Fruit fly (Drosophila melanogaster) whole organism, prepupa: ENCODE data around the gene Cdc7.

Source experiments
- Blimp-1 ChIP-seq: fragments of 200-800 bp; sonication (Bioruptor generic); optimal IDR thresholded peaks from 3 replicates; lab custom pipeline; 2017; ENCODE audit warnings: missing biosample characterization, missing genetic modification characterization, mild to moderate bottlenecking, moderate library complexity, missing genetic modification reagents
- CG10631 ChIP-seq: fragments of 200-800 bp; sonication (Bioruptor generic); optimal IDR thresholded peaks from 2 replicates; lab custom pipeline; 2016; ENCODE audit warnings: missing biosample characterization, missing genetic modification characterization
- CG11294 ChIP-seq: fragments of 200-800 bp; sonication (Bioruptor generic); IDR thresholded peaks from 2 replicates; pipeline ENCODE4 v1.3.6; 2022; ENCODE audit warnings: missing biosample characterization, missing genetic modification characterization
- CG11762 ChIP-seq: fragments of 200-800 bp; sonication (Bioruptor generic); optimal IDR thresholded peaks from 3 replicates; lab custom pipeline; 2016; ENCODE audit warnings: missing biosample characterization, missing genetic modification characterization; ENCODE audit not compliant: insufficient read depth
- CG11902 ChIP-seq: fragments of 200-800 bp; sonication (Bioruptor generic); optimal IDR thresholded peaks from 3 replicates; lab custom pipeline; 2016; ENCODE audit warnings: missing biosample characterization, missing genetic modification characterization
- CG15336 ChIP-seq: fragments of 200-800 bp; sonication (Bioruptor generic); IDR thresholded peaks from 2 replicates; pipeline ENCODE4 v1.3.6; 2022; ENCODE audit warnings: missing biosample characterization, missing genetic modification characterization
- CG1621 ChIP-seq: fragments of 200-800 bp; sonication (Bioruptor generic); optimal IDR thresholded peaks from 3 replicates; lab custom pipeline; 2018; ENCODE audit warnings: missing biosample characterization, mild to moderate bottlenecking, missing genetic modification characterization
- CG16779 ChIP-seq: fragments of 200-800 bp; sonication (Bioruptor generic); optimal IDR thresholded peaks from 3 replicates; lab custom pipeline; 2017; ENCODE audit warnings: missing biosample characterization, mild to moderate bottlenecking, missing genetic modification characterization
- CG3032 ChIP-seq: fragments of 200-800 bp; optimal IDR thresholded peaks from 2 replicates; lab custom pipeline; 2019; ENCODE audit warnings: missing biosample characterization, mild to moderate bottlenecking, missing genetic modification characterization, moderate library complexity
- CG31627 ChIP-seq: fragments of 200-800 bp; sonication (Bioruptor generic); optimal IDR thresholded peaks from 3 replicates; lab custom pipeline; 2016; ENCODE audit warnings: missing biosample characterization, missing genetic modification characterization
- CG32006 ChIP-seq: fragments of 200-800 bp; sonication (Bioruptor generic); optimal IDR thresholded peaks from 3 replicates; lab custom pipeline; 2017; ENCODE audit warnings: missing biosample characterization, mild to moderate bottlenecking, missing genetic modification characterization
- CG34406 ChIP-seq: fragments of 200-800 bp; sonication (Bioruptor generic); optimal IDR thresholded peaks from 3 replicates; lab custom pipeline; 2016; ENCODE audit warnings: missing biosample characterization, missing genetic modification characterization
- CG3919 ChIP-seq: fragments of 200-800 bp; sonication (Bioruptor generic); optimal IDR thresholded peaks from 3 replicates; lab custom pipeline; 2016; ENCODE audit warnings: missing biosample characterization, missing genetic modification characterization
- CG6276 ChIP-seq: fragments of 200-800 bp; sonication (Bioruptor generic); optimal IDR thresholded peaks from 2 replicates; lab custom pipeline; 2017; ENCODE audit warnings: missing biosample characterization, mild to moderate bottlenecking, missing genetic modification characterization
- CG6792 ChIP-seq: fragments of 200-800 bp; sonication (Bioruptor generic); optimal IDR thresholded peaks from 3 replicates; lab custom pipeline; 2016; ENCODE audit warnings: missing biosample characterization, missing genetic modification characterization
- CG6808 ChIP-seq: fragments of 200-800 bp; sonication (Bioruptor generic); optimal IDR thresholded peaks from 3 replicates; lab custom pipeline; 2017; ENCODE audit warnings: missing biosample characterization, missing genetic modification characterization, mild to moderate bottlenecking, moderate library complexity, missing genetic modification reagents
- CG6854 ChIP-seq: fragments of 200-800 bp; sonication (Bioruptor generic); optimal IDR thresholded peaks from 2 replicates; lab custom pipeline; 2017; ENCODE audit warnings: missing biosample characterization, mild to moderate bottlenecking, missing genetic modification characterization
- CG7368 ChIP-seq: fragments of 200-800 bp; sonication (Bioruptor generic); optimal IDR thresholded peaks from 3 replicates; lab custom pipeline; 2016; ENCODE audit warnings: missing biosample characterization, missing genetic modification characterization
- CG8319 ChIP-seq: fragments of 200-800 bp; sonication (Bioruptor generic); optimal IDR thresholded peaks from 3 replicates; lab custom pipeline; 2016; ENCODE audit warnings: missing biosample characterization, missing genetic modification characterization
- CG8632 ChIP-seq: fragments of 200-800 bp; sonication (Bioruptor generic); optimal IDR thresholded peaks from 3 replicates; lab custom pipeline; 2016; ENCODE audit warnings: missing biosample characterization, missing genetic modification characterization
- CG9139 ChIP-seq: fragments of 200-800 bp; sonication (Bioruptor generic); optimal IDR thresholded peaks from 3 replicates; lab custom pipeline; 2017; ENCODE audit warnings: missing biosample characterization, mild to moderate bottlenecking, missing genetic modification characterization
- Eip78C ChIP-seq: fragments of 200-800 bp; sonication (Bioruptor generic); peaks from one replicate; lab custom pipeline; 2016; ENCODE audit warnings: missing biosample characterization, missing genetic modification characterization
- Eip93F ChIP-seq: fragments of 200-800 bp; sonication (Bioruptor generic); optimal IDR thresholded peaks from 2 replicates; lab custom pipeline; 2016; ENCODE audit warnings: missing biosample characterization, mild to moderate bottlenecking, missing genetic modification characterization
- Ets21C ChIP-seq: fragments of 200-800 bp; sonication (Bioruptor generic); optimal IDR thresholded peaks from 3 replicates; lab custom pipeline; 2016; ENCODE audit warnings: missing biosample characterization, missing genetic modification characterization
- Gug ChIP-seq: fragments of 200-800 bp; sonication (Bioruptor generic); IDR thresholded peaks from 2 replicates; pipeline ENCODE4 v1.3.6; 2022; ENCODE audit warnings: missing biosample characterization, missing genetic modification characterization
- Hr39 ChIP-seq: fragments of 200-800 bp; sonication (Bioruptor generic); optimal IDR thresholded peaks from 2 replicates; lab custom pipeline; 2016; ENCODE audit warnings: missing biosample characterization, missing genetic modification characterization
- Hr4 ChIP-seq: fragments of 200-800 bp; sonication (Bioruptor generic); optimal IDR thresholded peaks from 3 replicates; lab custom pipeline; 2016; ENCODE audit warnings: missing biosample characterization, missing genetic modification characterization
- Lpt ChIP-seq: fragments of 200-800 bp; sonication (Bioruptor generic); optimal IDR thresholded peaks from 3 replicates; lab custom pipeline; 2016; ENCODE audit warnings: missing biosample characterization, missing genetic modification characterization
- Met ChIP-seq: fragments of 200-800 bp; sonication (Bioruptor generic); optimal IDR thresholded peaks from 3 replicates; lab custom pipeline; 2016; ENCODE audit warnings: missing biosample characterization, missing genetic modification characterization
- OdsH ChIP-seq: fragments of 200-800 bp; sonication (Bioruptor generic); optimal IDR thresholded peaks from 3 replicates; lab custom pipeline; 2016; ENCODE audit warnings: missing biosample characterization, missing genetic modification characterization
- Smox ChIP-seq: fragments of 200-800 bp; sonication (Bioruptor generic); optimal IDR thresholded peaks from 3 replicates; lab custom pipeline; 2016; ENCODE audit warnings: missing biosample characterization, missing genetic modification characterization
- Sox102F ChIP-seq: fragments of 200-800 bp; sonication (Bioruptor generic); optimal IDR thresholded peaks from 2 replicates; lab custom pipeline; 2016; ENCODE audit warnings: missing biosample characterization, mild to moderate bottlenecking, missing genetic modification characterization
- Sox15 ChIP-seq: fragments of 200-800 bp; sonication (Bioruptor generic); optimal IDR thresholded peaks from 3 replicates; lab custom pipeline; 2016; ENCODE audit warnings: missing biosample characterization, missing genetic modification characterization
- achi ChIP-seq: fragments of 200-800 bp; sonication (Bioruptor generic); optimal IDR thresholded peaks from 3 replicates; lab custom pipeline; 2016; ENCODE audit warnings: missing biosample characterization, missing genetic modification characterization
- cyc ChIP-seq: fragments of 200-800 bp; sonication (Bioruptor generic); optimal IDR thresholded peaks from 3 replicates; lab custom pipeline; 2016; ENCODE audit warnings: missing biosample characterization, missing genetic modification characterization
- eg ChIP-seq: fragments of 200-800 bp; sonication (Bioruptor generic); IDR thresholded peaks from 3 replicates; pipeline ENCODE4 v1.3.6; 2022; ENCODE audit warnings: missing biosample characterization, missing genetic modification characterization
- fd59A ChIP-seq: fragments of 200-800 bp; sonication (Bioruptor generic); optimal IDR thresholded peaks from 2 replicates; lab custom pipeline; 2017; ENCODE audit warnings: missing biosample characterization, mild to moderate bottlenecking, missing genetic modification characterization, missing genetic modification reagents
- fd85E ChIP-seq: fragments of 200-800 bp; sonication (Bioruptor generic); optimal IDR thresholded peaks from 3 replicates; lab custom pipeline; 2016; ENCODE audit warnings: missing biosample characterization, missing genetic modification characterization
- fkh ChIP-seq: fragments of 200-800 bp; sonication (Bioruptor generic); optimal IDR thresholded peaks from 3 replicates; lab custom pipeline; 2017; ENCODE audit warnings: missing biosample characterization, mild to moderate bottlenecking, missing genetic modification characterization, moderate library complexity
- lz ChIP-seq: fragments of 200-800 bp; sonication (Bioruptor generic); optimal IDR thresholded peaks from 3 replicates; lab custom pipeline; 2016; ENCODE audit warnings: missing biosample characterization, missing genetic modification characterization
- net ChIP-seq: fragments of 200-800 bp; sonication (Bioruptor generic); optimal IDR thresholded peaks from 3 replicates; lab custom pipeline; 2016; ENCODE audit warnings: missing biosample characterization, missing genetic modification characterization
- salr ChIP-seq, 2 experiments: fragments of 200-800 bp; sonication (Bioruptor generic); optimal IDR thresholded peaks; 3 replicates each; lab custom pipeline; 2016 to 2018; ENCODE audit warnings: missing biosample characterization in 2 of 2, missing genetic modification characterization in 2 of 2, mild to moderate bottlenecking in 1 of 2
- spab ChIP-seq: fragments of 200-800 bp; sonication (Bioruptor generic); optimal IDR thresholded peaks from 2 replicates; lab custom pipeline; 2017; ENCODE audit warnings: missing biosample characterization, mild to moderate bottlenecking, missing genetic modification characterization, missing genetic modification reagents
- ss ChIP-seq, 2 experiments: fragments of 200-800 bp; sonication (Bioruptor generic); optimal IDR thresholded peaks; 2 replicates in 1 of 2; 3 replicates in 1 of 2; lab custom pipeline; 2017 to 2018; ENCODE audit warnings: mild to moderate bottlenecking in 2 of 2, missing biosample characterization in 2 of 2, missing genetic modification characterization in 2 of 2, moderate library complexity in 1 of 2
- svp ChIP-seq: fragments of 200-800 bp; sonication (Bioruptor generic); peaks from one replicate; lab custom pipeline; 2016; ENCODE audit warnings: missing biosample characterization, missing genetic modification characterization
- topi ChIP-seq: fragments of 200-800 bp; sonication (Bioruptor generic); optimal IDR thresholded peaks from 3 replicates; lab custom pipeline; 2016; ENCODE audit warnings: missing biosample characterization, missing genetic modification characterization
- vri ChIP-seq: fragments of 200-800 bp; sonication (Bioruptor generic); optimal IDR thresholded peaks from 3 replicates; lab custom pipeline; 2016; ENCODE audit warnings: missing biosample characterization, mild to moderate bottlenecking, missing genetic modification characterization

Cdc7 gene

DNA sequence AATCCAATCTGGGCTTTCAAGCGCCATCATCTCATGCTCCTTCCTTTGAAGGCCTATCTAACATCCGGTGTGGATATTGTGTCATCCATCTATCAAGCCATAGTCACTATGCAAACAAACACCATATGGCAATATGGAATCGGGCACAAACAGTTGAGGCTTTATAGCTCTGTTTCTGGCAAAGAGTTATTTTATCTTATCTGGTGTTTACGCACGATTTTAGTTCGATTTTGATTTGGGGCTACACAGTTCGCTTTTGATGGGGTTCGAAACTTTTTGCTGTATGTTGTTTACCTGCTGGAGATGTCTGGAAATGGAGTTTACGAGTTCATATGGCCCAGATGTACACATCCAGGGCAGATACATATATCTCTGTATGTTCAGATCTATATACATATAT is 40.8 kb upstream of the Cdc7 start:
- peak; percentile 60 for TF ChIP-seq fkh (GFP tag; lab: Kevin White, UChicago)
- no peak for TF ChIP-seq achi (GFP tag; lab: Kevin White, UChicago)
- TF ChIP-seq cyc = no peak

DNA sequence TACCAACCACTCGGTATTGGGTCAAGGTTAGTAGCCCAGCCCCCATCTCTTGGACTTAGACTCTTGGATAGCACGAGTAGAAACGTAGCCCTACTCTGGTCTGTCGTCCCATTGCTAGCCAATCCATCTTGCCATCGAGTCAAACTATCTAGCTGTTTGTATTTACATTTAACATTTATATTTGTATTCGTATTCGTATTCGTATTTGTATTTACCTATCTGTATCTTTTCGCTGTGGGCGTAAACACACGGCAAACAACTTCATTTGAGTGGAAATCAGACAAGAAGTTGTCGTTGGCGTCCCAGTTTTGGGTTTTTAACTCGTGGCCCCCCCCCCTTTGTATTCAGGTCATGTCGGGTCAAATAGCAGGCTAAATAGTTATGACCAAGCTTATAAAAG is 40.1 kb upstream of the Cdc7 start:
- TF ChIP-seq eg (GFP tag; lab: Robert Waterston, UW) (no peak), ss (GFP tag; optimal IDR thresholded peaks at IDR 0.05; lab: Kevin White, UChicago) (no peak), CG6276 (no peak), fkh (GFP tag; lab: Kevin White, UChicago) (peak; percentile 74), achi (GFP tag; lab: Kevin White, UChicago) (no peak), CG34406 (GFP tag; lab: Kevin White, UChicago) (no peak), net (GFP tag; lab: Kevin White, UChicago) (no peak)

DNA sequence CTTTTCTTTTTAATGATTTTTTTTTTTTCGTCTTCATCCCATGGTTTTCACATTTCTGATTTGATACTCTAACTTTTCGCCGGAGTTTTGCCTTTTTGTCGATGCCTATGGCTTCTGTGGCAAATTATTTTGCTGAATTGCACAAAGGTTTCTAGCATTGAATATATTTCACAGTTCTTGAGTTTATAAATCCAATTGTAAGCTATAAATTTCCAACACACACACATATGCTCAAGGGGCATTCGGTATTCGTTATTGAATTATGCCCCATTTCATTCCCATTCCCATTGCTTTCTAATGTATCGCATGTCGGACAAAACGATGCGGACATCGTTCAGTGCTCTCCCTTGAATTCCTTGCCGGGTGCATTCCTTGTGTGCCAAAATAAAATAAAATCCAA is 38.9 kb upstream of the Cdc7 start:
- TF ChIP-seq CG6792 (GFP tag; lab: Kevin White, UChicago) (no peak), Blimp-1 (GFP tag; lab: Kevin White, UChicago) (no peak), fd59A (GFP tag; lab: Kevin White, UChicago) (no peak), eg (GFP tag; lab: Robert Waterston, UW) (peak; percentile 49; the same call in 1 of the 3 replicates), Lpt (GFP tag; lab: Kevin White, UChicago) (no peak), CG15336 (GFP tag; lab: Robert Waterston, UW) (peak; percentile 57; the same call in 1 of the 2 replicates), CG32006 (peak; percentile 32), CG10631 (peak; percentile 39), Smox (peak; percentile 25), CG6808 (GFP tag; lab: Kevin White, UChicago) (no peak), Eip78C (GFP tag; lab: Kevin White, UChicago) (peak; percentile 22), topi (GFP tag; lab: Kevin White, UChicago) (peak; percentile 51), Sox102F (GFP tag; lab: Kevin White, UChicago) (no peak), CG16779 (no peak), CG31627 (GFP tag; lab: Kevin White, UChicago) (peak; percentile 20), CG7368 (GFP tag; lab: Kevin White, UChicago) (no peak), achi (GFP tag; lab: Kevin White, UChicago) (peak; percentile 28), CG8632 (GFP tag; lab: Kevin White, UChicago) (no peak), CG9139 (GFP tag; lab: Kevin White, UChicago) (no peak), CG11762 (GFP tag; lab: Kevin White, UChicago) (no peak), CG34406 (GFP tag; lab: Kevin White, UChicago) (no peak), Ets21C (GFP tag; lab: Kevin White, UChicago) (peak; percentile 18), salr (GFP tag; optimal IDR thresholded peaks at IDR 0.05; lab: Kevin White, UChicago) (peak in 1 of 2 experiments; percentile 18), Eip93F (GFP tag; lab: Kevin White, UChicago) (no peak), CG11902 (GFP tag; lab: Kevin White, UChicago) (no peak), CG8319 (GFP tag; lab: Kevin White, UChicago) (no peak), CG6854 (GFP tag; lab: Kevin White, UChicago) (no peak), Hr39 (peak; percentile 39), CG11294 (peak; percentile 37; the same call in 1 of the 2 replicates), net (GFP tag; lab: Kevin White, UChicago) (no peak), fkh (GFP tag; lab: Kevin White, UChicago) (no peak), CG3032 (tag; lab: Kevin White, UChicago) (peak; percentile 5), Met (GFP tag; lab: Kevin White, UChicago) (peak; percentile 56), spab (GFP tag; lab: Kevin White, UChicago) (no peak), vri (GFP tag; lab: Kevin White, UChicago) (no peak), OdsH (GFP tag; lab: Kevin White, UChicago) (peak; percentile 15), lz (GFP tag; lab: Kevin White, UChicago) (peak; percentile 45), svp (GFP tag; lab: Kevin White, UChicago) (no peak), Gug (peak; percentile 48; the same call in 1 of the 2 replicates), fd85E (GFP tag; lab: Kevin White, UChicago) (no peak), Sox15 (GFP tag; lab: Kevin White, UChicago) (no peak), Hr4 (GFP tag; lab: Kevin White, UChicago) (peak; percentile 51), CG1621 (tag; lab: Kevin White, UChicago) (no peak), ss (GFP tag; optimal IDR thresholded peaks at IDR 0.05; lab: Kevin White, UChicago) (peak in 1 of 2 experiments; percentile 19), CG3919 (peak; percentile 11)
